Fruit fly (Drosophila melanogaster) whole organism, embryonic: ENCODE data around the gene CG13369.
A peak's percentile ranks its signal among the peaks of the same experiment; 100 is the strongest.

Experiments
- CG10147 ChIP-seq: fragments of 200-800 bp; sonication (Bioruptor generic); optimal IDR thresholded peaks from 2 replicates; lab custom pipeline; 2019; ENCODE audit warnings: missing biosample characterization, mild to moderate bottlenecking, missing genetic modification characterization, moderate library complexity
- CG10366 ChIP-seq: fragments of 200-800 bp; sonication (Bioruptor generic); IDR thresholded peaks from 2 replicates; pipeline ENCODE4 v1.3.6; 2022; ENCODE audit warnings: missing biosample characterization, missing genetic modification characterization
- CG10543 ChIP-seq: fragments of 200-800 bp; sonication (Bioruptor generic); optimal IDR thresholded peaks from 3 replicates; lab custom pipeline; 2017; ENCODE audit warnings: missing biosample characterization, mild to moderate bottlenecking, missing genetic modification characterization, moderate library complexity
- CG12071 ChIP-seq: fragments of 200-800 bp; sonication (Bioruptor generic); optimal IDR thresholded peaks from 3 replicates; lab custom pipeline; 2018; ENCODE audit warnings: missing biosample characterization, mild to moderate bottlenecking, missing genetic modification characterization
- CG14710 ChIP-seq: fragments of 200-800 bp; sonication (Bioruptor generic); optimal IDR thresholded peaks from 3 replicates; lab custom pipeline; 2019; ENCODE audit warnings: missing biosample characterization, mild to moderate bottlenecking, missing genetic modification characterization, moderate library complexity
- CG15269 ChIP-seq: fragments of 200-800 bp; sonication (Bioruptor generic); optimal IDR thresholded peaks from 2 replicates; lab custom pipeline; 2018; ENCODE audit warnings: missing biosample characterization, mild to moderate bottlenecking, missing genetic modification characterization, moderate library complexity
- CG1602 ChIP-seq: fragments of 200-800 bp; sonication (Bioruptor generic); optimal IDR thresholded peaks from 3 replicates; lab custom pipeline; 2016; ENCODE audit warnings: missing biosample characterization, missing genetic modification characterization
- CG1603 ChIP-seq: fragments of 200-800 bp; sonication (Bioruptor generic); optimal IDR thresholded peaks from 2 replicates; lab custom pipeline; 2019; ENCODE audit warnings: missing biosample characterization, mild to moderate bottlenecking, missing genetic modification characterization, moderate library complexity
- CG18619 ChIP-seq: fragments of 200-800 bp; sonication (Bioruptor generic); optimal IDR thresholded peaks from 3 replicates; lab custom pipeline; 2017; ENCODE audit warnings: missing biosample characterization, mild to moderate bottlenecking, missing genetic modification characterization
- CG2116 ChIP-seq: fragments of 200-800 bp; sonication (Bioruptor generic); optimal IDR thresholded peaks from 3 replicates; lab custom pipeline; 2018; ENCODE audit warnings: missing biosample characterization, mild to moderate bottlenecking, missing genetic modification characterization
- CG2120 ChIP-seq: fragments of 200-800 bp; sonication (Bioruptor generic); optimal IDR thresholded peaks from 3 replicates; lab custom pipeline; 2016; ENCODE audit warnings: missing biosample characterization, missing genetic modification characterization
- CG31224 ChIP-seq: fragments of 200-800 bp; sonication (Bioruptor generic); IDR thresholded peaks from 2 replicates; pipeline ENCODE4 v1.3.6; 2022; ENCODE audit warnings: missing biosample characterization, missing genetic modification characterization
- CG6765 ChIP-seq: fragments of 200-800 bp; sonication (Bioruptor generic); optimal IDR thresholded peaks from 3 replicates; lab custom pipeline; 2017; ENCODE audit warnings: missing biosample characterization, mild to moderate bottlenecking, missing genetic modification characterization
- Camta ChIP-seq: fragments of 200-800 bp; sonication (Bioruptor generic); optimal IDR thresholded peaks from 2 replicates; lab custom pipeline; 2016; ENCODE audit warnings: missing biosample characterization, missing genetic modification characterization
- Doc3 ChIP-seq: fragments of 200-800 bp; sonication (Bioruptor generic); IDR thresholded peaks from 3 replicates; pipeline ENCODE4 v1.3.6; 2022; ENCODE audit warnings: missing biosample characterization, missing genetic modification characterization; ENCODE audit not compliant: partially characterized antibody
- Dp ChIP-seq: fragments of 200-800 bp; sonication (Bioruptor generic); optimal IDR thresholded peaks from 2 replicates; lab custom pipeline; 2018; ENCODE audit warnings: missing biosample characterization, mild to moderate bottlenecking, missing genetic modification characterization, moderate library complexity
- Eip74EF ChIP-seq, 2 experiments: fragments of 200-800 bp in 1 of 2; fragments of >200 bp in 1 of 2; sonication (Bioruptor generic) in 1 of 2; optimal IDR thresholded peaks; 2 replicates each; lab custom pipeline; 2017 to 2019; ENCODE audit warnings: missing biosample characterization in 2 of 2, missing genetic modification characterization in 2 of 2, mild to moderate bottlenecking in 1 of 2, moderate library complexity in 1 of 2
- GATAe ChIP-seq: fragments of 200-800 bp; sonication (Bioruptor generic); conservative IDR thresholded peaks from 2 replicates; pipeline ENCODE4 v1.3.6; 2022; ENCODE audit warnings: missing biosample characterization, missing genetic modification characterization
- Hr78 ChIP-seq, 2 experiments: fragments of 200-800 bp in 1 of 2; fragments of >200 bp in 1 of 2; sonication (Bioruptor generic) in 1 of 2; optimal IDR thresholded peaks; 2 replicates each; lab custom pipeline; 2017 to 2019; ENCODE audit warnings: missing biosample characterization in 2 of 2, missing genetic modification characterization in 2 of 2, mild to moderate bottlenecking in 1 of 2, moderate library complexity in 1 of 2
- NK7.1 ChIP-seq: fragments of 200-800 bp; sonication (Bioruptor generic); optimal IDR thresholded peaks from 3 replicates; lab custom pipeline; 2016; ENCODE audit warnings: missing biosample characterization, missing genetic modification characterization
- Opbp ChIP-seq: fragments of 200-800 bp; sonication (Bioruptor generic); IDR thresholded peaks from 3 replicates; pipeline ENCODE4 v1.3.6; 2022; ENCODE audit warnings: missing biosample characterization, missing genetic modification characterization; ENCODE audit not compliant: partially characterized antibody
- PHDP ChIP-seq: fragments of 200-800 bp; sonication (Bioruptor generic); optimal IDR thresholded peaks from 3 replicates; lab custom pipeline; 2018; ENCODE audit warnings: missing biosample characterization, mild to moderate bottlenecking, missing genetic modification characterization, moderate library complexity
- Sry-δ ChIP-seq: fragments of 200-800 bp; sonication (Bioruptor generic); optimal IDR thresholded peaks from 2 replicates; lab custom pipeline; 2016; ENCODE audit warnings: missing biosample characterization, missing genetic modification characterization
- Xrp1 ChIP-seq: fragments of 200-800 bp; sonication (Bioruptor generic); IDR thresholded peaks from 2 replicates; pipeline ENCODE4 v1.3.6; 2022; ENCODE audit warnings: missing biosample characterization, missing genetic modification characterization
- ap ChIP-seq: fragments of 200-800 bp; sonication (Bioruptor generic); IDR thresholded peaks from 2 replicates; pipeline ENCODE4 v1.3.6; 2022; ENCODE audit warnings: missing biosample characterization, missing genetic modification characterization
- ato ChIP-seq: fragments of 200-800 bp; sonication (Bioruptor generic); IDR thresholded peaks from 2 replicates; pipeline ENCODE4 v1.3.6; 2022; ENCODE audit warnings: missing biosample characterization, missing genetic modification characterization; ENCODE audit not compliant: partially characterized antibody
- cad ChIP-seq: fragments of >200 bp; optimal IDR thresholded peaks from 2 replicates; lab custom pipeline; 2017; ENCODE audit warnings: missing biosample characterization, missing genetic modification characterization
- fd102C ChIP-seq: fragments of 200-800 bp; sonication (Bioruptor generic); optimal IDR thresholded peaks from 2 replicates; lab custom pipeline; 2018; ENCODE audit warnings: missing biosample characterization, mild to moderate bottlenecking, missing genetic modification characterization, moderate library complexity
- grn ChIP-seq: fragments of 200-800 bp; sonication (Bioruptor generic); optimal IDR thresholded peaks from 3 replicates; lab custom pipeline; 2017; ENCODE audit warnings: missing biosample characterization, missing genetic modification characterization
- lola ChIP-seq, 3 experiments: fragments of >200 bp in 2 of 3; fragments of 200-800 bp in 1 of 3; sonication (Bioruptor generic) in 1 of 3; optimal IDR thresholded peaks; 2 replicates each; lab custom pipeline; 2017 to 2019; ENCODE audit warnings: missing biosample characterization in 3 of 3, missing genetic modification characterization in 3 of 3, mild to moderate bottlenecking in 1 of 3, moderate library complexity in 1 of 3
- nerfin-1 ChIP-seq: fragments of 200-800 bp; sonication (Bioruptor generic); optimal IDR thresholded peaks from 3 replicates; lab custom pipeline; 2019; ENCODE audit warnings: missing biosample characterization, mild to moderate bottlenecking, missing genetic modification characterization, moderate library complexity
- otp ChIP-seq: fragments of 200-800 bp; sonication (Bioruptor generic); IDR thresholded peaks from 3 replicates; pipeline ENCODE4, ENCODE4 v1.3.6; 2022; ENCODE audit warnings: missing biosample characterization, missing genetic modification characterization
- pzg ChIP-seq: fragments of 200-800 bp; sonication (Bioruptor generic); optimal IDR thresholded peaks from 3 replicates; lab custom pipeline; 2018; ENCODE audit warnings: missing biosample characterization, mild to moderate bottlenecking, missing genetic modification characterization, moderate library complexity
- ranshi ChIP-seq: fragments of 200-800 bp; sonication (Bioruptor generic); IDR thresholded peaks from 2 replicates; pipeline ENCODE4 v1.3.6; 2022; ENCODE audit warnings: missing biosample characterization, missing genetic modification characterization
- schlank ChIP-seq: fragments of 200-800 bp; sonication (Bioruptor generic); optimal IDR thresholded peaks from 2 replicates; lab custom pipeline; 2018; ENCODE audit warnings: missing biosample characterization, mild to moderate bottlenecking, missing genetic modification characterization
- sna ChIP-seq: fragments of 200-800 bp; sonication (Bioruptor generic); IDR thresholded peaks from 2 replicates; pipeline ENCODE4 v1.3.6; 2022; ENCODE audit warnings: missing biosample characterization, missing genetic modification characterization; ENCODE audit not compliant: partially characterized antibody
- tna ChIP-seq: fragments of 200-800 bp; sonication (Bioruptor generic); IDR thresholded peaks from 2 replicates; pipeline ENCODE4 v1.3.6; 2022; ENCODE audit warnings: missing biosample characterization, missing genetic modification characterization; ENCODE audit not compliant: partially characterized antibody
- unc-4 ChIP-seq: fragments of 200-800 bp; sonication (Bioruptor generic); IDR thresholded peaks from 2 replicates; pipeline ENCODE4 v1.3.6; 2022; ENCODE audit warnings: missing biosample characterization, missing genetic modification characterization; ENCODE audit not compliant: partially characterized antibody
- zfh2 ChIP-seq: fragments of 200-800 bp; sonication (Bioruptor generic); optimal IDR thresholded peaks from 2 replicates; lab custom pipeline; 2016; ENCODE audit warnings: missing biosample characterization, missing genetic modification characterization

Gene CG13369

dm6 chrX:646395-647009 lies 23.2 kb downstream of the CG13369 start (continued):
- no peak for TF ChIP-seq ap (GFP tag; lab: Robert Waterston, UW)
- TF ChIP-seq tna (GFP tag; lab: Robert Waterston, UW), result no peak
- no peak for TF ChIP-seq CG10543
- peak; percentile 1 for TF ChIP-seq CG1603 (tag; lab: Kevin White, UChicago)
- TF ChIP-seq Opbp, result peak; percentile 35; the same call in 1 of the 3 replicates
- 0 out of 2 replicates have a peak, but pooled peaks have one; percentile 7 for TF ChIP-seq unc-4 (GFP tag; lab: Robert Waterston, UW)
- TF ChIP-seq CG1602 (GFP tag; lab: Kevin White, UChicago), result no peak
- TF ChIP-seq nerfin-1 (tag; lab: Kevin White, UChicago), result no peak
- no peak for TF ChIP-seq CG14710 (tag; lab: Kevin White, UChicago)
- no peak for TF ChIP-seq CG15269 (tag; lab: Kevin White, UChicago)
- no peak for TF ChIP-seq Xrp1 (GFP tag; lab: Robert Waterston, UW)
- TF ChIP-seq zfh2 (GFP tag; lab: Kevin White, UChicago), result no peak
- no peak for TF ChIP-seq PHDP (tag; lab: Kevin White, UChicago)
- TF ChIP-seq Sry-δ (GFP tag; lab: Kevin White, UChicago), result peak; percentile 21
- TF ChIP-seq Hr78 (GFP tag; optimal IDR thresholded peaks at IDR 0.05; lab: Kevin White, UChicago), result no peak
- no peak for TF ChIP-seq Eip74EF (GFP tag; optimal IDR thresholded peaks at IDR 0.05; lab: Kevin White, UChicago)
- no peak for TF ChIP-seq NK7.1 (GFP tag; lab: Kevin White, UChicago)
- TF ChIP-seq CG2116 (GFP tag; lab: Kevin White, UChicago), result peak; percentile 37
- no peak for TF ChIP-seq CG2120 (GFP tag; lab: Kevin White, UChicago)
- no peak for TF ChIP-seq ranshi
- TF ChIP-seq CG18619 (GFP tag; lab: Kevin White, UChicago), result no peak
- peak; percentile 69 for TF ChIP-seq Dp
- TF ChIP-seq CG10366 (GFP tag; lab: Robert Waterston, UW), result no peak
- TF ChIP-seq CG10147 (GFP tag; lab: Kevin White, UChicago), result no peak
- no peak for TF ChIP-seq GATAe (GFP tag; lab: Robert Waterston, UW)
- TF ChIP-seq grn (GFP tag; lab: Kevin White, UChicago), result no peak
- TF ChIP-seq sna (GFP tag; lab: Robert Waterston, UW), result no peak; the same call in 1 of the 2 replicates
- TF ChIP-seq pzg (GFP tag; lab: Kevin White, UChicago), result peak; percentile 14
- peak in 1 of 3 experiments; percentile 25 for TF ChIP-seq lola (GFP tag; optimal IDR thresholded peaks at IDR 0.05; lab: Kevin White, UChicago)
- no peak for TF ChIP-seq Camta (GFP tag; lab: Kevin White, UChicago)
- TF ChIP-seq CG12071 (GFP tag; lab: Kevin White, UChicago), result no peak
- TF ChIP-seq CG6765 (GFP tag; lab: Kevin White, UChicago), result no peak
- no peak; the same call in 2 of the 3 replicates for TF ChIP-seq Doc3 (GFP tag; lab: Robert Waterston, UW)
- TF ChIP-seq cad (GFP tag; lab: Kevin White, UChicago), result no peak
- TF ChIP-seq ato (GFP tag; lab: Robert Waterston, UW), result no peak
- no peak for TF ChIP-seq otp (GFP tag; lab: Robert Waterston, UW)
- no peak for TF ChIP-seq CG31224
- no peak for TF ChIP-seq schlank (tag; lab: Kevin White, UChicago)
- TF ChIP-seq fd102C (GFP tag; lab: Kevin White, UChicago), result no peak
